Worm (Caenorhabditis elegans) whole organism, L1 larva: Measurements from ENCODE around the gene T14B1.1.

Experiments used
- F16B12.6 ChIP-seq: fragments of 150-350 bp; optimal IDR thresholded peaks from 2 replicates; lab custom pipeline; 2014; ENCODE audit warnings: missing biosample characterization, missing genetic modification characterization
- alr-1 ChIP-seq: fragments of 200-800 bp; sonication (Bioruptor generic); optimal IDR thresholded peaks from 2 replicates; lab custom pipeline; 2018; ENCODE audit warnings: borderline replicate concordance, mild to moderate bottlenecking, missing genetic modification characterization, missing compliant biosample characterization
- aly-2 ChIP-seq: fragments of 150-350 bp; optimal IDR thresholded peaks from 2 replicates; lab custom pipeline; 2014; ENCODE audit warnings: missing biosample characterization, missing genetic modification characterization
- ama-1 ChIP-seq: fragments of 150-350 bp; optimal IDR thresholded peaks from 2 replicates; lab custom pipeline; 2014
- ceh-82 ChIP-seq, 3 experiments: fragments of 150-350 bp in 1 of 3; sonication (generic microtip) in 2 of 3; optimal IDR thresholded peaks; 2 replicates each; lab custom pipeline; 2014 to 2017; ENCODE audit warnings: missing biosample characterization in 3 of 3, missing genetic modification characterization in 3 of 3
- ceh-88 ChIP-seq: fragments of 200-800 bp; sonication (Bioruptor generic); IDR thresholded peaks from 2 replicates; pipeline ENCODE4 v1.3.6; 2022; ENCODE audit warnings: missing genetic modification characterization, missing compliant biosample characterization
- ces-1 ChIP-seq: fragments of 150-350 bp; optimal IDR thresholded peaks from 2 replicates; lab custom pipeline; 2014; ENCODE audit warnings: missing biosample characterization, missing genetic modification reagents, missing genetic modification characterization
- dpl-1 ChIP-seq, 3 experiments: fragments of 150-350 bp in 2 of 3; sonication (generic microtip) in 1 of 3; optimal IDR thresholded peaks; 2 replicates each; lab custom pipeline; 2014 to 2017; ENCODE audit warnings: missing biosample characterization in 3 of 3, missing genetic modification characterization in 3 of 3, missing genetic modification reagents in 3 of 3
- dsc-1 ChIP-seq: sonication (generic microtip); optimal IDR thresholded peaks from 2 replicates; lab custom pipeline; 2016; ENCODE audit warnings: mild to moderate bottlenecking, missing genetic modification characterization, missing compliant biosample characterization
- efl-1 ChIP-seq, 4 experiments: fragments of 150-350 bp; optimal IDR thresholded peaks in 3 of 4; peaks in 1 of 4; 1 replicate in 1 of 4; 2 replicates in 3 of 4; lab custom pipeline; 2014; ENCODE audit warnings: missing biosample characterization in 2 of 4, missing genetic modification characterization in 2 of 4, missing genetic modification reagents in 2 of 4
- efl-3 ChIP-seq: fragments of 200-800 bp; sonication (Bioruptor generic); optimal IDR thresholded peaks from 2 replicates; lab custom pipeline; 2018; ENCODE audit warnings: mild to moderate bottlenecking, missing genetic modification characterization, missing compliant biosample characterization
- elt-2 ChIP-seq: sonication (generic microtip); optimal IDR thresholded peaks from 2 replicates; lab custom pipeline; 2016; ENCODE audit warnings: missing genetic modification characterization, mild to moderate bottlenecking, inconsistent platforms, missing compliant biosample characterization, missing genetic modification reagents
- fkh-8 ChIP-seq: sonication (generic microtip); optimal IDR thresholded peaks from 2 replicates; lab custom pipeline; 2016; ENCODE audit warnings: mild to moderate bottlenecking, missing genetic modification characterization, missing compliant biosample characterization
- fos-1 ChIP-seq: fragments of 150-350 bp; optimal IDR thresholded peaks from 2 replicates; lab custom pipeline; 2014; ENCODE audit warnings: missing biosample characterization, missing genetic modification characterization
- grh-1 ChIP-seq: fragments of 200-800 bp; sonication (Bioruptor generic); IDR thresholded peaks from 2 replicates; pipeline ENCODE4 v1.3.6; 2022; ENCODE audit warnings: missing genetic modification reagents, missing genetic modification characterization, missing compliant biosample characterization
- hlh-17 ChIP-seq: fragments of 200-800 bp; sonication (Bioruptor generic); optimal IDR thresholded peaks from 2 replicates; lab custom pipeline; 2018; ENCODE audit warnings: missing genetic modification characterization, mild to moderate bottlenecking, missing compliant biosample characterization, moderate library complexity, borderline replicate concordance
- hpl-2 ChIP-seq: fragments of 150-350 bp; optimal IDR thresholded peaks from 2 replicates; lab custom pipeline; 2014; ENCODE audit warnings: missing biosample characterization, missing genetic modification reagents, missing genetic modification characterization
- irx-1 ChIP-seq: sonication (generic microtip); optimal IDR thresholded peaks from 2 replicates; lab custom pipeline; 2016; ENCODE audit warnings: missing genetic modification characterization, missing compliant biosample characterization
- jun-1 ChIP-seq: fragments of 150-350 bp; optimal IDR thresholded peaks from 2 replicates; lab custom pipeline; 2014; ENCODE audit warnings: missing biosample characterization, missing genetic modification reagents, missing genetic modification characterization
- lin-13 ChIP-seq: fragments of 150-350 bp; optimal IDR thresholded peaks from 2 replicates; lab custom pipeline; 2014; ENCODE audit warnings: missing biosample characterization, missing genetic modification reagents, missing genetic modification characterization
- lin-14 ChIP-seq: fragments of 200-800 bp; sonication (Bioruptor generic); optimal IDR thresholded peaks from 2 replicates; lab custom pipeline; 2018; ENCODE audit warnings: mild to moderate bottlenecking, missing genetic modification characterization, moderate library complexity, missing compliant biosample characterization
- lin-15B ChIP-seq: fragments of 150-350 bp; sonication (generic microtip); optimal IDR thresholded peaks from 3 replicates; lab custom pipeline; 2014; ENCODE audit warnings: missing biosample characterization, missing genetic modification characterization
- lin-35 ChIP-seq, 2 experiments: fragments of 150-350 bp; optimal IDR thresholded peaks; 2 replicates each; lab custom pipeline; 2014; ENCODE audit warnings: missing biosample characterization in 2 of 2, missing genetic modification characterization in 2 of 2, missing genetic modification reagents in 2 of 2
- lir-3 ChIP-seq: sonication (generic microtip); optimal IDR thresholded peaks from 2 replicates; lab custom pipeline; 2016; ENCODE audit warnings: mild to moderate bottlenecking, missing genetic modification characterization, moderate library complexity, missing compliant biosample characterization; ENCODE audit not compliant: poor library complexity
- lsy-2 ChIP-seq, 2 experiments: fragments of 150-350 bp; optimal IDR thresholded peaks; 2 replicates each; lab custom pipeline; 2014; ENCODE audit warnings: missing biosample characterization in 2 of 2, missing genetic modification characterization in 2 of 2
- mep-1 ChIP-seq: fragments of 150-350 bp; optimal IDR thresholded peaks from 2 replicates; lab custom pipeline; 2014; ENCODE audit warnings: missing biosample characterization, missing genetic modification characterization
- nhr-19 ChIP-seq: fragments of 200-800 bp; sonication (Bioruptor generic); conservative IDR thresholded peaks from 2 replicates; pipeline ENCODE4 v1.3.6; 2022; ENCODE audit warnings: missing genetic modification characterization, missing compliant biosample characterization
- nhr-28 ChIP-seq: fragments of 150-350 bp; optimal IDR thresholded peaks from 2 replicates; lab custom pipeline; 2014; ENCODE audit warnings: missing biosample characterization, missing genetic modification characterization
- nhr-47 ChIP-seq: sonication (generic microtip); optimal IDR thresholded peaks from 2 replicates; lab custom pipeline; 2016; ENCODE audit warnings: mild to moderate bottlenecking, missing genetic modification characterization, moderate library complexity, missing compliant biosample characterization
- nhr-71 ChIP-seq: sonication (generic microtip); optimal IDR thresholded peaks from 2 replicates; lab custom pipeline; 2016; ENCODE audit warnings: mild to moderate bottlenecking, missing genetic modification characterization, moderate library complexity, missing compliant biosample characterization
- nhr-76 ChIP-seq: sonication (generic microtip); optimal IDR thresholded peaks from 2 replicates; lab custom pipeline; 2017; ENCODE audit warnings: missing biosample characterization, missing genetic modification characterization
- nhr-77 ChIP-seq: fragments of 150-350 bp; optimal IDR thresholded peaks from 2 replicates; lab custom pipeline; 2014; ENCODE audit warnings: missing biosample characterization, missing genetic modification characterization
- nhr-84 ChIP-seq: sonication (generic microtip); optimal IDR thresholded peaks from 2 replicates; lab custom pipeline; 2017; ENCODE audit warnings: missing biosample characterization, missing genetic modification characterization
- nhr-85 ChIP-seq: sonication (generic microtip); peaks from one replicate; lab custom pipeline; 2016; ENCODE audit warnings: missing genetic modification characterization, inconsistent platforms, missing compliant biosample characterization
- pqm-1 ChIP-seq: sonication (generic microtip); optimal IDR thresholded peaks from 3 replicates; lab custom pipeline; 2017; ENCODE audit warnings: missing biosample characterization, missing genetic modification characterization
- rnt-1 ChIP-seq: sonication (generic microtip); optimal IDR thresholded peaks from 2 replicates; lab custom pipeline; 2016; ENCODE audit warnings: mild to moderate bottlenecking, missing genetic modification characterization, moderate library complexity, missing compliant biosample characterization
- skn-1 ChIP-seq: fragments of 150-350 bp; optimal IDR thresholded peaks from 2 replicates; lab custom pipeline; 2014; ENCODE audit warnings: missing biosample characterization, missing genetic modification characterization
- snu-23 ChIP-seq: sonication (generic microtip); optimal IDR thresholded peaks from 2 replicates; lab custom pipeline; 2016; ENCODE audit warnings: missing genetic modification characterization, missing compliant biosample characterization
- sox-4 ChIP-seq: sonication (generic microtip); optimal IDR thresholded peaks from 2 replicates; lab custom pipeline; 2016; ENCODE audit warnings: missing genetic modification characterization, missing compliant biosample characterization
- sptf-1 ChIP-seq: fragments of 150-350 bp; optimal IDR thresholded peaks from 2 replicates; lab custom pipeline; 2014; ENCODE audit warnings: missing biosample characterization, missing genetic modification characterization
- swsn-7 ChIP-seq: sonication (generic microtip); optimal IDR thresholded peaks from 2 replicates; lab custom pipeline; 2016; ENCODE audit warnings: missing genetic modification characterization, missing compliant biosample characterization
- tlp-1 ChIP-seq: fragments of 150-350 bp; optimal IDR thresholded peaks from 2 replicates; lab custom pipeline; 2014; ENCODE audit warnings: missing biosample characterization, missing genetic modification characterization
- unc-130 ChIP-seq: fragments of 150-350 bp; optimal IDR thresholded peaks from 2 replicates; lab custom pipeline; 2017; ENCODE audit warnings: missing biosample characterization, missing genetic modification characterization, inconsistent platforms
- unc-30 ChIP-seq: sonication (generic microtip); optimal IDR thresholded peaks from 2 replicates; lab custom pipeline; 2017; ENCODE audit warnings: missing biosample characterization, missing genetic modification characterization
- unc-86 ChIP-seq: sonication (generic microtip); optimal IDR thresholded peaks from 2 replicates; lab custom pipeline; 2016; ENCODE audit warnings: missing genetic modification characterization, missing compliant biosample characterization
- vab-15 ChIP-seq: sonication (generic microtip); optimal IDR thresholded peaks from 2 replicates; lab custom pipeline; 2017; ENCODE audit warnings: missing genotype, mild to moderate bottlenecking, missing genetic modification characterization, missing compliant biosample characterization
- xbp-1 ChIP-seq: sonication (generic microtip); optimal IDR thresholded peaks from 2 replicates; lab custom pipeline; 2016; ENCODE audit warnings: missing genetic modification characterization, missing compliant biosample characterization
- zag-1 ChIP-seq: fragments of 150-350 bp; optimal IDR thresholded peaks from 2 replicates; lab custom pipeline; 2014; ENCODE audit warnings: missing biosample characterization, missing genetic modification characterization
- ztf-11 ChIP-seq, 2 experiments: sonication (generic microtip); optimal IDR thresholded peaks; 2 replicates each; lab custom pipeline; 2016 to 2017; ENCODE audit warnings: missing genetic modification characterization in 2 of 2, missing biosample characterization in 1 of 2, missing compliant biosample characterization in 1 of 2
- ztf-4 ChIP-seq: fragments of 150-350 bp; optimal IDR thresholded peaks from 2 replicates; lab custom pipeline; 2014; ENCODE audit warnings: missing biosample characterization, missing genetic modification characterization

T14B1.1 gene

DNA sequence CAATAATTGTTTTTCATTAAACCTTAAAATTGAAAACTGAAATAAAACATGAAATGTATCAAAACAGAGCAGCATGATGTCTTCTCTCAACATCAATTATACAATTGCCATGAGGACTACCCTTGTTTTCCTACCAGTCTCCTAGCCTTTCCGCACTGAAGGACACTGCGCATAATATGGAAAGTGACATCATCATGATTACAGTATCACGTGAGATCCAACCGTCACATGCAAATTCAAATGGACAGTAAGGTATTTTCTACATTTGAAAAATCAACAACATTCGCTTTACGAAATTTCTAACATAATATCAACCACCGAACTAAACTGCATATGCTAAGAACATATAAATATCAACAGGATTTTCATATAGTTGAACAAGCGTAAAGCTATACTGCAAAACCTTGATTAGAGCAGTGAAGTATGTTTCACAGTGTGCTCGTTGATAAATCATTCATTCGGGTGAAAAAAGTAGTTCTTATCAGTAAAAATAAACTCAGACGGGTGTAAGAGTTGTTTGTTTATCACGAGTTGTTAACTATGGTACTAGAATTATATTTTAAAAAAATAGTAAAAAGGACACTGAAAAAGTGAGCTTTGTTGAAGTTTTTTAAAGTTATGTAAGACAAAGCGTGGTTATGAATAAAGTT is 29.6 kb downstream of the T14B1.1 start (continued):
- TF ChIP-seq efl-3 (no peak), sox-4 (tag; lab: Kevin White, UChicago) (peak; percentile 16)

DNA sequence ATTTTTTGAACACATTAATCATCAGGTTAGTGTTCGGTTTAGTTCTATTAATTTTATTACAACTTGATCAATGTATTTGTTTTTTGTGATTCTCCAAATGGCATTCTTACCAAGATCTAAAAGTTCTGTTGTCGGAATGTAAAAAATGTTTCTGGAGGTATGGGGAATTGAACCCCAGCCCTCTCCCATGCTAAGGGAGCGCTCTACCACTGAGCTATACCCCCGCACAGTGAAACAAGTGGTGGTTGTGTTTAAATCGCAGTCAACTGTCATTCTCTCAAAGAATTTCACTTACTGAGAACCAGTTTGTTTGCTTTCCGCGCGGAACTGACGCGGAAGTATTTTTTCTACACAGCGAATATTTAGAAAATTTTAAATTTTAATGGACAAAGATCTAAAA is 30.8 kb downstream of the T14B1.1 start:
- TF ChIP-seq nhr-84 (tag; lab: Kevin White, UChicago): no peak
- TF ChIP-seq ama-1 (lab: Kevin White, UChicago): no peak
- TF ChIP-seq zag-1 (tag; lab: Kevin White, UChicago): no peak
- TF ChIP-seq lin-14 (GFP tag; lab: Kevin White, UChicago): peak; percentile 31
- TF ChIP-seq xbp-1 (tag; lab: Kevin White, UChicago): peak; percentile 53
- TF ChIP-seq ztf-11 (tag; optimal IDR thresholded peaks at IDR 0.05; lab: Kevin White, UChicago): no peak
- peak; percentile 13 for TF ChIP-seq irx-1
- TF ChIP-seq lir-3 (tag; lab: Kevin White, UChicago): no peak
- no peak for TF ChIP-seq unc-86
- peak; percentile 81 for TF ChIP-seq nhr-85
- peak; percentile 23 for TF ChIP-seq swsn-7 (tag; lab: Kevin White, UChicago)
- no peak for TF ChIP-seq vab-15 (tag; lab: Kevin White, UChicago)
- peak in 1 of 3 experiments; percentile 10 for TF ChIP-seq dpl-1 (GFP tag; optimal IDR thresholded peaks at IDR 0.05; lab: Kevin White, UChicago)
- TF ChIP-seq unc-30 (tag; lab: Kevin White, UChicago): no peak
- no peak for TF ChIP-seq fos-1
- TF ChIP-seq tlp-1 (tag; lab: Kevin White, UChicago): no peak
- no peak for TF ChIP-seq mep-1 (tag; lab: Kevin White, UChicago)
- TF ChIP-seq nhr-28 (tag; lab: Kevin White, UChicago): no peak
- TF ChIP-seq pqm-1 (tag; lab: Kevin White, UChicago): no peak
- TF ChIP-seq unc-130 (tag; lab: Kevin White, UChicago): no peak
- no peak for TF ChIP-seq hlh-17 (GFP tag; lab: Kevin White, UChicago)
- TF ChIP-seq aly-2 (tag; lab: Kevin White, UChicago): peak; percentile 11
- TF ChIP-seq sptf-1: no peak
- peak in 1 of 2 experiments; percentile 34 for TF ChIP-seq lin-35 (GFP tag; optimal IDR thresholded peaks at IDR 0.05; lab: Kevin White, UChicago)
- TF ChIP-seq ceh-88 (GFP tag; lab: Robert Waterston, UW): no peak
- TF ChIP-seq lsy-2 (tag; optimal IDR thresholded peaks at IDR 0.05; lab: Kevin White, UChicago): peak in 1 of 2 experiments; percentile 37
- no peak for TF ChIP-seq F16B12.6 (tag; lab: Kevin White, UChicago)
- TF ChIP-seq elt-2 (tag; lab: Kevin White, UChicago): no peak
- TF ChIP-seq nhr-19: peak; percentile 48; the same call in 1 of the 2 replicates
- no peak for TF ChIP-seq grh-1 (GFP tag; lab: Robert Waterston, UW)
- peak; percentile 63 for TF ChIP-seq nhr-71 (tag; lab: Kevin White, UChicago)
- TF ChIP-seq lin-13: peak; percentile 8
- no peak for TF ChIP-seq nhr-76 (tag; lab: Kevin White, UChicago)
- TF ChIP-seq efl-3: no peak
- TF ChIP-seq ztf-4: peak; percentile 19
- TF ChIP-seq snu-23 (GFP tag; lab: Kevin White, UChicago): peak; percentile 38
- TF ChIP-seq ceh-82 (tag; optimal IDR thresholded peaks at IDR 0.05; lab: Kevin White, UChicago): peak; percentile 11 to 24 (median 20)
- no peak for TF ChIP-seq lin-15B
- no peak for TF ChIP-seq ces-1
- TF ChIP-seq skn-1 (tag; lab: Kevin White, UChicago): peak; percentile 15
- TF ChIP-seq dsc-1: peak; percentile 37
- peak; percentile 61 for TF ChIP-seq rnt-1
- no peak for TF ChIP-seq alr-1 (tag; lab: Kevin White, UChicago)
- no peak for TF ChIP-seq fkh-8
- no peak for TF ChIP-seq efl-1 (optimal IDR thresholded peaks at IDR 0.05; lab: Kevin White, UChicago)
- peak in 1 of 2 experiments; percentile 80 for TF ChIP-seq efl-1 (GFP tag; optimal IDR thresholded peaks at IDR 0.05 in 1 of 2; lab: Kevin White, UChicago)
- TF ChIP-seq nhr-47 (tag; lab: Kevin White, UChicago): peak; percentile 57
- no peak for TF ChIP-seq jun-1 (tag; lab: Kevin White, UChicago)
- peak; percentile 16 for TF ChIP-seq nhr-77 (tag; lab: Kevin White, UChicago)
- no peak for TF ChIP-seq hpl-2 (GFP tag; lab: Kevin White, UChicago)
